Fruit fly (Drosophila melanogaster): ENCODE data around the gene mri.

Gene mri

dm6 chr3L:199754-200596, at the start of gene mri, which contains the start of gene rno:
Gene mri (plus strand): TSS chr3L:200174.
Gene rno (minus strand): TSS chr3L:199762.
- TF ChIP-seq seq (GFP tag; IDR thresholded peaks at IDR 0.05) (no peak), tx (GFP tag; optimal IDR thresholded peaks at IDR 0.05) (no peak), yki (optimal IDR thresholded peaks at IDR 0.05) (no peak), CG13296 (GFP tag; optimal IDR thresholded peaks at IDR 0.05) (no peak), ash1 (GFP tag; optimal IDR thresholded peaks at IDR 0.05) (no peak), org-1 (GFP tag; optimal IDR thresholded peaks at IDR 0.05) (no peak), ind (GFP tag; optimal IDR thresholded peaks at IDR 0.05) (peak; percentile 74), CG15479 (GFP tag; optimal IDR thresholded peaks at IDR 0.05) (no peak), GATAe (GFP tag; conservative IDR thresholded peaks at IDR 0.05) (no peak), CG32532 (GFP tag; IDR thresholded peaks at IDR 0.05) (peak; percentile 80), CG2202 (tag; optimal IDR thresholded peaks at IDR 0.05) (no peak), NC2α (GFP tag; optimal IDR thresholded peaks at IDR 0.05) (no peak), CG7987 (GFP tag; optimal IDR thresholded peaks at IDR 0.05) (no peak), so (GFP tag; IDR thresholded peaks at IDR 0.05) (peak; percentile 52; the same call in 1 of the 3 replicates), Elba2 (GFP tag; optimal IDR thresholded peaks at IDR 0.05) (peak; percentile 7), CG4424 (GFP tag; optimal IDR thresholded peaks at IDR 0.05) (peak; percentile 60), Rx (GFP tag; IDR thresholded peaks at IDR 0.05) (0 out of 2 replicates have a peak, but pooled peaks have one; percentile 19), ERR (GFP tag; optimal IDR thresholded peaks at IDR 0.05) (no peak), rib (GFP tag; IDR thresholded peaks at IDR 0.05) (no peak), CG7372 (GFP tag; IDR thresholded peaks at IDR 0.05) (peak; percentile 43; the same call in 1 of the 2 replicates), CG9215 (GFP tag; IDR thresholded peaks at IDR 0.05) (peak; percentile 73), CG16813 (GFP tag; IDR thresholded peaks at IDR 0.05; ENCODE audit: partially characterized antibody) (peak; percentile 95), slbo (GFP tag; IDR thresholded peaks at IDR 0.05) (peak; percentile 78), pros (GFP tag; optimal IDR thresholded peaks at IDR 0.05) (no peak), ewg (GFP tag; optimal IDR thresholded peaks at IDR 0.05) (peak; percentile 24), sna (GFP tag; IDR thresholded peaks at IDR 0.05; ENCODE audit: partially characterized antibody) (peak; percentile 93), phol (tag; optimal IDR thresholded peaks at IDR 0.05) (peak; percentile 99), peb (GFP tag; IDR thresholded peaks at IDR 0.05) (peak; percentile 66; the same call in 1 of the 2 replicates), Usf (GFP tag; optimal IDR thresholded peaks at IDR 0.05) (peak; percentile 50), tup (GFP tag; optimal IDR thresholded peaks at IDR 0.05) (no peak), kah (GFP tag; optimal IDR thresholded peaks at IDR 0.05) (no peak), Six4 (GFP tag; optimal IDR thresholded peaks at IDR 0.05) (peak; percentile 61), shn (GFP tag; optimal IDR thresholded peaks at IDR 0.05) (no peak), CG15073 (GFP tag; optimal IDR thresholded peaks at IDR 0.05) (no peak), Sox100B (GFP tag; optimal IDR thresholded peaks at IDR 0.05) (no peak), prd (optimal IDR thresholded peaks at IDR 0.05) (no peak), prd (GFP tag; IDR thresholded peaks at IDR 0.05) (peak; percentile 80), CG1792 (GFP tag; optimal IDR thresholded peaks at IDR 0.05) (no peak), H2.0 (GFP tag; IDR thresholded peaks at IDR 0.05) (peak; percentile 73), Fer3 (tag; optimal IDR thresholded peaks at IDR 0.05) (peak; percentile 75), NFAT (GFP tag; IDR thresholded peaks at IDR 0.05) (peak; percentile 53), Oaz (GFP tag; IDR thresholded peaks at IDR 0.05) (peak; percentile 63), CG5953 (GFP tag; IDR thresholded peaks at IDR 0.05) (peak; percentile 21; the same call in 1 of the 2 replicates), CG18476 (GFP tag; optimal IDR thresholded peaks at IDR 0.05) (no peak), CG1024 (GFP tag; IDR thresholded peaks at IDR 0.05) (no peak), da (GFP tag; optimal IDR thresholded peaks at IDR 0.05) (no peak), CG6854 (GFP tag; optimal IDR thresholded peaks at IDR 0.05) (no peak), H15 (GFP tag; IDR thresholded peaks at IDR 0.05) (0 out of 3 replicates have a peak, but pooled peaks have one; percentile 41), CG1603 (tag; optimal IDR thresholded peaks at IDR 0.05) (peak; percentile 57), CG6791 (GFP tag; IDR thresholded peaks at IDR 0.05; ENCODE audit: partially characterized antibody) (peak; percentile 92)

Measured in whole organism, embryonic.